In the genomic region with DNA sequence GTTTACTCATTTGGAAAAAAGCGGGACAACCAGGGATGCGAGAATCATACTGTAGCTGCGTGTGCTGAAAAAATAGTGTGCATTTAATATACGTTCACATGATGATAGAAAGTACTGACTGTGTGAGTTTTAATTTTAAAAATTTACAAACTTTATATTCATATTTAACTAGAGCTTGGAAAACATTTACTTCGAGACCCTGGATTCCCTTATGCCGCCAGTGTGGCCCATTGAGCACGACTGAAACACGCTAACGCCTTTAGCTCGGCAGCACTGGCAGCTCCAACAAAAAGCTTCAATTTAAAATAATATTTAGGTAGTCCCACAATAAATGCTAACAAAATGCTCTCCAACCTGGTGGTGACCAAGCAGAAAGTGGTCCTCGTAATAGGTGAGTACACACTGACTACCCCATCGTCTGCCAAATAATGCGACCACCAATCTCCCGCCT, we compare ENCODE assay signal across 2 fruit fly cellular contexts.
TF ChIP-seq lines count a peak whose summit lies in the region.

CG1275 (minus strand) TSS at position 12 of the 451 bp plus-strand sequence.
Elp5 (plus strand) TSS at position 45 of the 451 bp plus-strand sequence.

TF ChIP-seq in whole organism, embryonic, 481 proteins besides CTCF, POLR2A, EP300 and RAD21 (continued from another document and continues in another):
- peak; percentile 100 for TF ChIP-seq CG10366 (GFP tag; IDR thresholded peaks at IDR 0.05; lab: Robert Waterston, UW)
- TF ChIP-seq hth (optimal IDR thresholded peaks at IDR 0.05; lab: Kevin White, UChicago), result no peak
- TF ChIP-seq CG10431 (GFP tag; optimal IDR thresholded peaks at IDR 0.05; lab: Kevin White, UChicago), result peak; percentile 95
- TF ChIP-seq gcm2 (GFP tag; optimal IDR thresholded peaks at IDR 0.05; lab: Kevin White, UChicago), result peak; percentile 94
- peak; percentile 99 for TF ChIP-seq H2.0 (GFP tag; IDR thresholded peaks at IDR 0.05; lab: Robert Waterston, UW)
- TF ChIP-seq E2f1 (GFP tag; IDR thresholded peaks at IDR 0.05; lab: Robert Waterston, UW), result peak; percentile 100
- TF ChIP-seq ara (GFP tag; IDR thresholded peaks at IDR 0.05; lab: Robert Waterston, UW), result peak; percentile 99
- peak; percentile 97 for TF ChIP-seq CkIIα-i1 (GFP tag; IDR thresholded peaks at IDR 0.05; lab: Robert Waterston, UW)
- TF ChIP-seq CG17361 (GFP tag; IDR thresholded peaks at IDR 0.05; lab: Robert Waterston, UW), result peak; percentile 99
- TF ChIP-seq GATAe (GFP tag; conservative IDR thresholded peaks at IDR 0.05; lab: Robert Waterston, UW), result peak; percentile 99
- TF ChIP-seq nom (GFP tag; optimal IDR thresholded peaks at IDR 0.05; lab: Kevin White, UChicago), result peak; percentile 93
- TF ChIP-seq esg (GFP tag; conservative IDR thresholded peaks at IDR 0.05; lab: Robert Waterston, UW), result peak; percentile 99
- peak; percentile 99 for TF ChIP-seq sim (GFP tag; IDR thresholded peaks at IDR 0.05; lab: Robert Waterston, UW)
- TF ChIP-seq crc (GFP tag; optimal IDR thresholded peaks at IDR 0.05; lab: Kevin White, UChicago), result peak; percentile 93
- TF ChIP-seq Drgx (GFP tag; IDR thresholded peaks at IDR 0.05; lab: Robert Waterston, UW), result peak; percentile 100
- peak; percentile 96 for TF ChIP-seq CG11504 (tag; optimal IDR thresholded peaks at IDR 0.05; lab: Kevin White, UChicago)
- peak; percentile 93 for TF ChIP-seq CG15696 (tag; optimal IDR thresholded peaks at IDR 0.05; lab: Kevin White, UChicago)
- TF ChIP-seq Fer2 (tag; optimal IDR thresholded peaks at IDR 0.05; lab: Kevin White, UChicago), result peak; percentile 98
- TF ChIP-seq mld (GFP tag; IDR thresholded peaks at IDR 0.05; lab: Robert Waterston, UW; ENCODE audit: partially characterized antibody), result no peak
- peak; percentile 99 for TF ChIP-seq CG9932 (GFP tag; IDR thresholded peaks at IDR 0.05; lab: Robert Waterston, UW)
- peak; percentile 99 for TF ChIP-seq Optix (GFP tag; IDR thresholded peaks at IDR 0.05; lab: Robert Waterston, UW)
- TF ChIP-seq CG34224 (GFP tag; IDR thresholded peaks at IDR 0.05; lab: Robert Waterston, UW; ENCODE audit: partially characterized antibody), result no peak
- TF ChIP-seq CG34422 (GFP tag; IDR thresholded peaks at IDR 0.05; lab: Robert Waterston, UW), result peak; percentile 100
- peak; percentile 92 for TF ChIP-seq CG15514 (GFP tag; optimal IDR thresholded peaks at IDR 0.05; lab: Kevin White, UChicago)
- peak; percentile 99 for TF ChIP-seq CG2120 (GFP tag; optimal IDR thresholded peaks at IDR 0.05; lab: Kevin White, UChicago)
- TF ChIP-seq CG31441 (GFP tag; IDR thresholded peaks at IDR 0.05; lab: Robert Waterston, UW), result peak; percentile 99
- TF ChIP-seq CHES-1-like (GFP tag; optimal IDR thresholded peaks at IDR 0.05; lab: Kevin White, UChicago), result peak; percentile 96
- TF ChIP-seq Hey (tag; optimal IDR thresholded peaks at IDR 0.05; lab: Kevin White, UChicago), result peak; percentile 89
- peak; percentile 93 for TF ChIP-seq cwo (GFP tag; optimal IDR thresholded peaks at IDR 0.05; lab: Kevin White, UChicago)
- peak; percentile 94 for TF ChIP-seq pb (GFP tag; optimal IDR thresholded peaks at IDR 0.05; lab: Kevin White, UChicago)
- peak; percentile 97 for TF ChIP-seq CG13624 (GFP tag; optimal IDR thresholded peaks at IDR 0.05; lab: Kevin White, UChicago)
- TF ChIP-seq CrebB (tag; optimal IDR thresholded peaks at IDR 0.05; lab: Kevin White, UChicago), result peak; percentile 96
- no peak for TF ChIP-seq CG1832 (GFP tag; optimal IDR thresholded peaks at IDR 0.05; lab: Kevin White, UChicago)
- peak; percentile 98 for TF ChIP-seq ro (GFP tag; IDR thresholded peaks at IDR 0.05; lab: Robert Waterston, UW)
- peak; percentile 97 for TF ChIP-seq CG18619 (GFP tag; optimal IDR thresholded peaks at IDR 0.05; lab: Kevin White, UChicago)
- TF ChIP-seq HLH3B (GFP tag; IDR thresholded peaks at IDR 0.05; lab: Robert Waterston, UW), result peak; percentile 100
- TF ChIP-seq CG12236 (GFP tag; optimal IDR thresholded peaks at IDR 0.05; lab: Kevin White, UChicago), result peak; percentile 90
- peak; percentile 40 for TF ChIP-seq pros (GFP tag; optimal IDR thresholded peaks at IDR 0.05; lab: Kevin White, UChicago)
- peak; percentile 98 for TF ChIP-seq kay (GFP tag; optimal IDR thresholded peaks at IDR 0.05; lab: Kevin White, UChicago)
- peak; percentile 16 to 76 for TF ChIP-seq insv (GFP tag; optimal IDR thresholded peaks at IDR 0.05; lab: Kevin White, UChicago)
- peak; percentile 99 for TF ChIP-seq wdn (GFP tag; IDR thresholded peaks at IDR 0.05; lab: Robert Waterston, UW)
- TF ChIP-seq CG8359 (GFP tag; optimal IDR thresholded peaks at IDR 0.05; lab: Kevin White, UChicago; ENCODE audit: borderline replicate concordance), result peak; percentile 85
- peak; percentile 97 for TF ChIP-seq Bteb2 (GFP tag; optimal IDR thresholded peaks at IDR 0.05; lab: Kevin White, UChicago)
- peak; percentile 70 for TF ChIP-seq TFAM (GFP tag; optimal IDR thresholded peaks at IDR 0.05; lab: Kevin White, UChicago)
- peak; percentile 94 for TF ChIP-seq CG33557 (GFP tag; optimal IDR thresholded peaks at IDR 0.05; lab: Kevin White, UChicago)
- no peak for TF ChIP-seq CG17568 (GFP tag; optimal IDR thresholded peaks at IDR 0.05; lab: Kevin White, UChicago)
- peak; percentile 99 for TF ChIP-seq chm (GFP tag; IDR thresholded peaks at IDR 0.05; lab: Robert Waterston, UW)
- peak; percentile 98 for TF ChIP-seq sens (GFP tag; lab: Kevin White, UChicago)
- peak; percentile 91 for TF ChIP-seq emc (GFP tag; optimal IDR thresholded peaks at IDR 0.05; lab: Kevin White, UChicago)
- TF ChIP-seq CG9797 (GFP tag; optimal IDR thresholded peaks at IDR 0.05; lab: Kevin White, UChicago), result peak; percentile 57
- TF ChIP-seq lola (GFP tag; optimal IDR thresholded peaks at IDR 0.05; lab: Kevin White, UChicago), result peak in 1 of 3 experiments; percentile 96
- peak; percentile 98 for TF ChIP-seq Poxn (GFP tag; IDR thresholded peaks at IDR 0.05; lab: Robert Waterston, UW)
- peak; percentile 98 for TF ChIP-seq CG13296 (GFP tag; optimal IDR thresholded peaks at IDR 0.05; lab: Kevin White, UChicago)
- TF ChIP-seq CG12071 (GFP tag; optimal IDR thresholded peaks at IDR 0.05; lab: Kevin White, UChicago), result peak; percentile 92
- TF ChIP-seq so (GFP tag; IDR thresholded peaks at IDR 0.05; lab: Robert Waterston, UW), result peak; percentile 99
- TF ChIP-seq rib (GFP tag; IDR thresholded peaks at IDR 0.05; lab: Robert Waterston, UW), result peak; percentile 99
- TF ChIP-seq sr (GFP tag; IDR thresholded peaks at IDR 0.05; lab: Robert Waterston, UW), result peak; percentile 98
- peak; percentile 97 for TF ChIP-seq tio (GFP tag; optimal IDR thresholded peaks at IDR 0.05; lab: Kevin White, UChicago)
- no peak for TF ChIP-seq tna (GFP tag; IDR thresholded peaks at IDR 0.05; lab: Robert Waterston, UW; ENCODE audit: partially characterized antibody)
- TF ChIP-seq knrl (GFP tag; IDR thresholded peaks at IDR 0.05; lab: Robert Waterston, UW; ENCODE audit: partially characterized antibody), result peak; percentile 45; the same call in 2 of the 3 replicates
- peak; percentile 65 for TF ChIP-seq Sry-δ (GFP tag; optimal IDR thresholded peaks at IDR 0.05; lab: Kevin White, UChicago)
- peak; percentile 98 for TF ChIP-seq CG7928 (GFP tag; optimal IDR thresholded peaks at IDR 0.05; lab: Kevin White, UChicago)

TF ChIP-seq in whole organism, prepupa, 60 proteins besides CTCF, POLR2A, EP300 and RAD21 (continued from another document):
- TF ChIP-seq CG7368 (GFP tag; optimal IDR thresholded peaks at IDR 0.05; lab: Kevin White, UChicago), result peak; percentile 92
- peak; percentile 98 for TF ChIP-seq cyc (GFP tag; optimal IDR thresholded peaks at IDR 0.05; lab: Kevin White, UChicago)
- peak; percentile 97 to 98 for TF ChIP-seq salr (GFP tag; optimal IDR thresholded peaks at IDR 0.05; lab: Kevin White, UChicago)
- peak; percentile 98 for TF ChIP-seq CG4318 (GFP tag; optimal IDR thresholded peaks at IDR 0.05; lab: Kevin White, UChicago)
- TF ChIP-seq CG3032 (tag; optimal IDR thresholded peaks at IDR 0.05; lab: Kevin White, UChicago), result peak; percentile 99
- TF ChIP-seq CG31627 (GFP tag; optimal IDR thresholded peaks at IDR 0.05; lab: Kevin White, UChicago), result peak; percentile 99
- TF ChIP-seq achi (GFP tag; optimal IDR thresholded peaks at IDR 0.05; lab: Kevin White, UChicago), result peak; percentile 98
- TF ChIP-seq Hr38 (GFP tag; optimal IDR thresholded peaks at IDR 0.05; lab: Kevin White, UChicago), result peak; percentile 88
- peak; percentile 95 for TF ChIP-seq Blimp-1 (GFP tag; optimal IDR thresholded peaks at IDR 0.05; lab: Kevin White, UChicago)
- peak; percentile 99 for TF ChIP-seq Hr39 (GFP tag; optimal IDR thresholded peaks at IDR 0.05; lab: Kevin White, UChicago)
- TF ChIP-seq Sox14 (GFP tag; optimal IDR thresholded peaks at IDR 0.05; lab: Kevin White, UChicago), result peak; percentile 99
